Worm (Caenorhabditis elegans): Measurements from ENCODE around the gene ptr-4.

ce11 chrX:6075209-6075608 lies 9.4 kb upstream of the ptr-4 start, which contains the start of gene lgc-58:
- TF ChIP-seq tbx-11 (GFP tag; IDR thresholded peaks at IDR 0.05) (no peak), ceh-13 (GFP tag; optimal IDR thresholded peaks at IDR 0.05) (no peak), ama-1 (optimal IDR thresholded peaks at IDR 0.05) (no peak)

Data from whole organism, early embryonic.